Worm (Caenorhabditis elegans): ENCODE data around the gene ssl-1.
A peak's percentile ranks its signal among the peaks of the same experiment; 100 is the strongest.

The ssl-1 gene

DNA sequence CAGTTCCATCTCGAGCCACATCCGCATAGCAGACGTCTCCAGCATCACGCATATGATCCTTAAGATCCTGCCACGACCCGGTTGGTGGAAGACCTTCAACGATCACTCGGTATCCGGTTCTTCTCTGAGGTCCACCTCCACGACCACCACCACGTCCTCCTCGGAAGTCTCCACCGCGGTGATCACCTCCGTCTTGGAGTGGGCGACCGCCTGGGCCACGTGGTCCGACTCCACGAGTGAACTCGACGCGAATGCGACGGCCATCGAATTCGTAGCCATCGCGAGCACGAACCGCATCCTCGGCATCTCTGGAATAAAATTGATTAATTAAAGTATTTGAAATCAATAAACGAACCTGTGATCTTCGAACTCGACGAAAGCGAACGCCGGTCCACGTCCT, 27.0 kb upstream of the ssl-1 start:
- no peak for TF ChIP-seq hmbx-1 (tag; optimal IDR thresholded peaks at IDR 0.05)

DNA sequence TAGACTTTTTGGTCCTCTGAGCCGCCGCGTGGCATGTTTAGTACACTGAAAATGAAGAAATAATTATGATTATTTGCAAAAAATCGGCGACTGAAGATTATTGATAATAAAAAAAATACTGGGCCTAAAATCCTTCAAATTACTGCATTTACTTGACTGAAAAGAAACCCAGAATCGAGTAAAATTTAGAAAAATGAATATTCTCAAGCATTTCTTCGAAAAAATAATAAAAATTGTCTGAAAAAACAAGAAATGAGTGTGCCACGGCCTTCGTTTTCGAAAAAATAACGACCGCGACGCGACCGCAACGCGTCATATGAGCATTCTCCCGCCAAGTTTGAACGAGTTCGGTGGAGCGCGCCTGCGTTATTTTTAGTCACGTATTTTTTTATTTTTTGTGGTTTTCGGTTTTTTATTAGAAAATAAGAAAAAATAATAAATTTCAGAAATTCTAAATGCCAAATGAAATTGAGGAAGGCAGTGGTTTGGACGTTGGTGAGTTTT, 26.4 kb upstream of the ssl-1 start, which contains the start of the genes rsp-3 and spin-4:
TSS of gene rsp-3 (minus strand) at position 51 of the 504 bp plus-strand sequence.
TSS of gene spin-4 (plus strand) at position 447 of the 504 bp plus-strand sequence.
- TF ChIP-seq F13C5.2 (tag; optimal IDR thresholded peaks at IDR 0.05), result peak; percentile 28
- TF ChIP-seq scrt-1 (GFP tag; IDR thresholded peaks at IDR 0.05), result no peak

DNA sequence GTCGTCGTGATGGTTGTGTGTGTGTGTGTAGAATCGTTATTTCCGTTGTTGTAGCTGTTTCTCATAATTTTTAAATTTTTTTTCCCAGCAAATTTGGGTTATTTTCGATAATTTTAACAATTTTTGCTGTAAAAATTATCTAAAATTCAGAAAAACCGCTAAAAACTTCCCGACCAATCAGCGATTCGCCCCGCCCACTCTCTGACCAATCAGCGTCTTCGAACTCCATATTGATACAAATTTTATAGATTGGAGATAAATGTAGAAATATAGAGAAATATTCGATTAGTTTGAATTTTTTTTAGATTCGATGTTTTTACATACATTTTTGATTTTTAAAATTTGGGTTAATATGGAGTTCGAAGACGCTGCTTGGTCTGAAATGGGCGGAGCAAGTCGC, 16.8 kb upstream of the ssl-1 start:
- TF ChIP-seq flt-1 (GFP tag; IDR thresholded peaks at IDR 0.05) (no peak), F13C5.2 (tag; optimal IDR thresholded peaks at IDR 0.05) (no peak), hnd-1 (tag; optimal IDR thresholded peaks at IDR 0.05) (no peak), aly-1 (tag; optimal IDR thresholded peaks at IDR 0.05) (no peak), sea-1 (GFP tag; conservative IDR thresholded peaks at IDR 0.05) (no peak), B0310.2 (tag; optimal IDR thresholded peaks at IDR 0.05) (no peak), tra-4 (tag; optimal IDR thresholded peaks at IDR 0.05) (no peak), ceh-13 (GFP tag; optimal IDR thresholded peaks at IDR 0.05) (no peak), tbx-37 (GFP tag; conservative IDR thresholded peaks at IDR 0.05) (no peak), hmbx-1 (tag; optimal IDR thresholded peaks at IDR 0.05) (no peak), hmg-4 (GFP tag; optimal IDR thresholded peaks at IDR 0.05) (no peak), ama-1 (optimal IDR thresholded peaks at IDR 0.05) (no peak)

DNA sequence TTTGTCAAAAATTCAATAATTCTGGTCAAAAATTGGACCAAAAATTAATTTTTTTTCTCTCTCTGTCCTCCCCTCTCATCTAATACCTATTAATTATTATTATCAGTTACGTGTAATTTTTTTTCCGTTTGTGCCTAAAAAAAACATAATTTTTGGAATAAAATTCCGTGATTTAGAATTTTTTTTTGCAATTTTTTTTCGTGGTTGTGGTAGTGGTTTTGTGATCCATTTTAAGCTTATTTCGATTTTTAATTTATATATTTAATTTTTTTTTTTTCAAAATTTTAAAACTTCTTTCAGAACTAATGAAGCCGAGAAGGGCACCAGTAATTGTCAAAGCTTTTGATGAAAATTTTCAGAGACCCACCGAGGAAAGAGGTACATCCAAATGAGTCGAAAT, 15.2 kb upstream of the ssl-1 start, which contains the start of gene sas-1:
TSS of gene sas-1 (plus strand) at position 301 of the 400 bp plus-strand sequence.
- TF ChIP-seq ceh-36 (tag; optimal IDR thresholded peaks at IDR 0.05), result no peak
- no peak for TF ChIP-seq hnd-1 (tag; optimal IDR thresholded peaks at IDR 0.05)

DNA sequence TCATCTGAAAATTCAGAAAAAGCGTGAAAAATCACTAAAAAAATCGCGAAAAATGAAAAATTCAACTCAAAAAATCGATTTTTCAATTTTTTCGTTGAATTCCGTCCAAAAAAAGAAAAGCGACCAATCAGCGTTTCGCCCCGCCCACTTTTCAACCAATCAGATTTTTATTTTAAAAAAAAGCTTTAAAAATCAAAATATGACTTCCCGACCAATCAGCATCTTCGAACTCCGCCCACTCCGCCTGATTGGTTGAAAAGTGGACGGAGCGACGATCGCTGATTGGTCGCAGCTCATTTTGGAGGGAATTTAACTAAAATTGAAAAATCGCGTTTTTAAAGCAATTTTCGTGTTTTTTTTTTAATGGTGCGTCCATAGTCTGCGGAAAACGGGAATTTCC, 12.0 kb upstream of the ssl-1 start:
- TF ChIP-seq pes-1 (GFP tag; IDR thresholded peaks at IDR 0.05), result no peak
- TF ChIP-seq ceh-13 (GFP tag; optimal IDR thresholded peaks at IDR 0.05), result no peak
- no peak for TF ChIP-seq ceh-36 (tag; optimal IDR thresholded peaks at IDR 0.05)
- no peak for TF ChIP-seq F13C5.2 (tag; optimal IDR thresholded peaks at IDR 0.05)
- TF ChIP-seq scrt-1 (GFP tag; IDR thresholded peaks at IDR 0.05), result no peak
- TF ChIP-seq tra-4 (tag; optimal IDR thresholded peaks at IDR 0.05), result no peak
- no peak for TF ChIP-seq ets-7 (tag; optimal IDR thresholded peaks at IDR 0.05)
- no peak for TF ChIP-seq tbx-11 (GFP tag; IDR thresholded peaks at IDR 0.05)

DNA sequence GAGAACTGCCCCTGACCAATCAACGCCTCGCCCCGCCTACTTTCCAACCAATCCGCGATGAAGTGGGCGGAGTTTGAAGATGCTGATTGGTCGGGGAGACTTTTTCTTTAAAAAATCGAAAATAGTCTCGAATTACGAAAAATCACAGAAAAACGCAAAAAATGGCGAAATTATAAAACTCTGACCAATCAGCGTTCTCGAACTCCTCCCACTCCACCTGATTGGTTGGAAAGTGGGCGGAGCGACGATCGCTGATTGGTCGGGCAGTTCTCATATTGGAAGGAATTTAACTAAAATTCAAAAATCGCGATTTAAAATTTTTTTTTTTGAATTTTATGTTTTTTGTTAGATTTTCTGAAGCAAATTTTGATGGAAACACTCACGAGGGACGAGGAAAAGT, 11.1 kb upstream of the ssl-1 start:
- TF ChIP-seq aly-1 (tag; optimal IDR thresholded peaks at IDR 0.05), result no peak
- no peak for TF ChIP-seq sea-1 (GFP tag; conservative IDR thresholded peaks at IDR 0.05)
- no peak for TF ChIP-seq hmbx-1 (tag; optimal IDR thresholded peaks at IDR 0.05)
- no peak for TF ChIP-seq F13C5.2 (tag; optimal IDR thresholded peaks at IDR 0.05)
- no peak for TF ChIP-seq scrt-1 (GFP tag; IDR thresholded peaks at IDR 0.05)
- no peak for TF ChIP-seq ceh-36 (tag; optimal IDR thresholded peaks at IDR 0.05)
- no peak for TF ChIP-seq B0310.2 (tag; optimal IDR thresholded peaks at IDR 0.05)
- no peak for TF ChIP-seq hmg-4 (GFP tag; optimal IDR thresholded peaks at IDR 0.05)
- TF ChIP-seq flt-1 (GFP tag; IDR thresholded peaks at IDR 0.05), result no peak
- no peak for TF ChIP-seq ets-7 (tag; optimal IDR thresholded peaks at IDR 0.05)
- TF ChIP-seq hnd-1 (tag; optimal IDR thresholded peaks at IDR 0.05), result no peak
- TF ChIP-seq tbx-37 (GFP tag; conservative IDR thresholded peaks at IDR 0.05), result no peak
- TF ChIP-seq ceh-13 (GFP tag; optimal IDR thresholded peaks at IDR 0.05), result no peak
- TF ChIP-seq tbx-11 (GFP tag; IDR thresholded peaks at IDR 0.05), result no peak
- TF ChIP-seq ama-1 (optimal IDR thresholded peaks at IDR 0.05), result no peak
- TF ChIP-seq tra-4 (tag; optimal IDR thresholded peaks at IDR 0.05), result no peak
- TF ChIP-seq pes-1 (GFP tag; IDR thresholded peaks at IDR 0.05), result no peak

DNA sequence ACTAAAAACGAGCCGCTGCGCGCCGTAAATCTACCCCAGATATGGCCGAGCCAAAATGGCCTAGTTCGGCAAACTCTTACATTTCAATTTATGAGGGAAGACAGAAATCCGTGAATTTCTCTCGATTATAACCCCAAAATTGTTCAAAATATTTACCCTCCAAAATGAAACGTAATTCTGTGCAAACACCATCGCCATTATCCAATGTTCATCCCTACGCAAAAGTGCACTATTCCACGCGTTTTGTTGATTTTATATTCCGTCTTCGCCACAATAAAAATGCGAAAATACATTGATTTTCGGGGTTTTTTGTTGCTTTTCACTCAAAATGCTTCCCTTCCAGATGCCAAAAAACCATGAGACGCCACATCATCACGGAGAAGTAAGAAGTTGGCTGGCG, 3.1 kb upstream of the ssl-1 start, which contains the start of gene hut-1:
TSS of gene hut-1 (plus strand) at position 344 of the 400 bp plus-strand sequence.
- no peak for TF ChIP-seq aly-1 (tag; optimal IDR thresholded peaks at IDR 0.05)
- TF ChIP-seq F13C5.2 (tag; optimal IDR thresholded peaks at IDR 0.05), result peak; percentile 29
- no peak for TF ChIP-seq scrt-1 (GFP tag; IDR thresholded peaks at IDR 0.05)
- TF ChIP-seq tbx-37 (GFP tag; conservative IDR thresholded peaks at IDR 0.05), result 0 out of 2 replicates have a peak, but pooled peaks have one; percentile 2
- TF ChIP-seq tbx-11 (GFP tag; IDR thresholded peaks at IDR 0.05), result no peak
- no peak for TF ChIP-seq tra-4 (tag; optimal IDR thresholded peaks at IDR 0.05)
- no peak for TF ChIP-seq hnd-1 (tag; optimal IDR thresholded peaks at IDR 0.05)
- TF ChIP-seq hmg-4 (GFP tag; optimal IDR thresholded peaks at IDR 0.05), result peak; percentile 20

DNA sequence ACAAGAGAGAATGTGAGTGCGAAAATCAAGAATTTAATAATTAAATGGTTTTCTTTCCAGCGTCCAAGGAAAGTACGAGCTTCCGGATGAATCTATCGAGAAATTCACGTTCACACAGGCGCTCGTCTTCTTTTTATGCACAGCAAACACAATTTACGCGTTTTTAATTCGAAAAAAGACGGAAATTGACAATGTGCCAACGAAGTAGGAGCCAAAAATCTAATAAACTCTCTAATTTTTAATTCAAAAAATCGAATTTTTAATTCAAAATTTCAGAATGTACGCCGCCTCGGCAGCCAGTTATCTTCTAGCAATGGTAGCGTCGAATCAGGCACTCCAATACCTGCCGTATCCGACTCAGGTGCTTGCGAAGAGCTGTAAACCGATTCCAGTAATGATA, 2.7 kb upstream of the ssl-1 start:
- TF ChIP-seq hmbx-1 (tag; optimal IDR thresholded peaks at IDR 0.05) (no peak), hmg-4 (GFP tag; optimal IDR thresholded peaks at IDR 0.05) (no peak), F13C5.2 (tag; optimal IDR thresholded peaks at IDR 0.05) (no peak), tra-4 (tag; optimal IDR thresholded peaks at IDR 0.05) (no peak), aly-1 (tag; optimal IDR thresholded peaks at IDR 0.05) (no peak), hnd-1 (tag; optimal IDR thresholded peaks at IDR 0.05) (no peak), sea-1 (GFP tag; conservative IDR thresholded peaks at IDR 0.05) (no peak), ceh-13 (GFP tag; optimal IDR thresholded peaks at IDR 0.05) (no peak), scrt-1 (GFP tag; IDR thresholded peaks at IDR 0.05) (no peak), B0310.2 (tag; optimal IDR thresholded peaks at IDR 0.05) (no peak), ama-1 (optimal IDR thresholded peaks at IDR 0.05) (no peak), pes-1 (GFP tag; IDR thresholded peaks at IDR 0.05) (no peak), tbx-11 (GFP tag; IDR thresholded peaks at IDR 0.05) (no peak), tbx-37 (GFP tag; conservative IDR thresholded peaks at IDR 0.05) (no peak)

DNA sequence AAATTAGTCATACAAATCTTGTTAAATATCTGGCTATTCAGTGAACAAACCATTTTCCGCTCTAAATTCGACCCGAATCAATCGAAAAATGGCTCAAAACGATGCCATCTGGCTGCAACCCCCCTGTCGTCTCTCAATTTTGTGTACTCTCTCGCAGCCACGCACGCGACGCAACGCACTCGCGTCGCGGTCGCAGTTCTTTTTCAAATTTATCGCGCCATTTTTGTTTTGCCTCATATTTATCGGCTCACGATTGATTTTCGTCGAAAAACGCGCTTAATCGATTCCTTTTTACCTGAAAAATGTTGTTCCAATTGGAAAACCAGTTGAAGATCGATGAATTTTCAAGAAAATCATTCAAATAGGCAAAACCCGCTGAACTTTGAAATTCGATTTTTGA, 504 bp upstream of the ssl-1 start:
- peak; percentile 66 for TF ChIP-seq ama-1 (optimal IDR thresholded peaks at IDR 0.05)
- peak; percentile 27 for TF ChIP-seq F13C5.2 (tag; optimal IDR thresholded peaks at IDR 0.05)
- no peak for TF ChIP-seq aly-1 (tag; optimal IDR thresholded peaks at IDR 0.05)

All from whole organism, early embryonic.